Worm (Caenorhabditis elegans): ENCODE data around the gene C49F5.13.

The C49F5.13 gene

DNA sequence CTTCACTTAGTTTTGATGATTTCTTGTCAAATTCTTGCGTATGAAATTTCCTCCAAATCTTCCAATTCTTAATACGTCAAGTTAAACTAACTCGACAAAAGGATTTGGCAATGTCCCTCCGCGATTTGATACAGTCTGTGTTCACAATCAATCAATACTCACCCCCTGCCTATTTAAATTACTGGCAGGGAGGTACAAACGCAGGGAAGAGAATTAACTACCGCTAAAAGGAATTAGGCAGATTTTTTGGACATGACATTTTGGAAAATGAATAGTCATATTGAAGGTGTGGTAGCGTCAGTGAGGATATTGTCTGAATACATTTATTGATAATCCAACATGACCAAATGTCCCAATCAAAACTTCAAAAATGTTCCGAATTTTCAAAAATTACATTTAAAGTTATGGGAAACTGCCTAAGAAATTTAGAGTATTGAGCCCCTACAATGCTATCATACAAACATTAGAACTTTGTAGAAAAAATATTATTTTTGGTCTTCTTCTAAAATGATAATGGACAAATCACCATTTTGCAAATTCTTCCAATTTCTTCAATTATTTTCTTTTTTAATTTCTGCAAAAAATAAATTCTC, 23.8 kb upstream of the C49F5.13 start (continued):
- TF ChIP-seq snpc-1.3 (tag; optimal IDR thresholded peaks at IDR 0.05; ENCODE audit: insufficient read depth), result peak; percentile 24
- peak; percentile 45 for TF ChIP-seq die-1 (tag; optimal IDR thresholded peaks at IDR 0.05)
- peak; percentile 67; the same call in 1 of the 2 replicates for TF ChIP-seq cebp-1 (GFP tag; IDR thresholded peaks at IDR 0.05)
- peak; percentile 97 for TF ChIP-seq cebp-1 (tag; optimal IDR thresholded peaks at IDR 0.05)
- peak; percentile 87 for TF ChIP-seq nhr-27 (tag; optimal IDR thresholded peaks at IDR 0.05)
- peak; percentile 60 for TF ChIP-seq zim-3 (tag; optimal IDR thresholded peaks at IDR 0.05)
- TF ChIP-seq mxl-1 (tag; optimal IDR thresholded peaks at IDR 0.05), result no peak
- TF ChIP-seq T26A5.8 (tag; optimal IDR thresholded peaks at IDR 0.05), result no peak
- TF ChIP-seq lin-26 (GFP tag; IDR thresholded peaks at IDR 0.05), result peak; percentile 79; the same call in 1 of the 2 replicates
- peak; percentile 78; the same call in 1 of the 2 replicates for TF ChIP-seq let-526 (GFP tag; IDR thresholded peaks at IDR 0.05)
- TF ChIP-seq chd-7 (tag; optimal IDR thresholded peaks at IDR 0.05), result peak; percentile 97
- peak; percentile 87 for TF ChIP-seq mcd-1 (GFP tag; IDR thresholded peaks at IDR 0.05)
- peak; percentile 84 for TF ChIP-seq F10E7.11 (tag; optimal IDR thresholded peaks at IDR 0.05)
- peak; percentile 78 for TF ChIP-seq ztf-22 (GFP tag; optimal IDR thresholded peaks at IDR 0.05)
- TF ChIP-seq ztf-26 (tag; optimal IDR thresholded peaks at IDR 0.05), result peak; percentile 99
- peak; percentile 92 for TF ChIP-seq C06A6.2 (GFP tag; conservative IDR thresholded peaks at IDR 0.05)
- TF ChIP-seq nhr-120 (GFP tag; IDR thresholded peaks at IDR 0.05), result peak; percentile 92
- TF ChIP-seq ccch-3 (GFP tag; optimal IDR thresholded peaks at IDR 0.05), result peak; percentile 83
- no peak for TF ChIP-seq egrh-3 (GFP tag; IDR thresholded peaks at IDR 0.05)
- TF ChIP-seq F49E8.2 (tag; optimal IDR thresholded peaks at IDR 0.05; ENCODE audit: insufficient read depth), result no peak
- peak; percentile 18; the same call in 1 of the 2 replicates for TF ChIP-seq ceh-91 (GFP tag; IDR thresholded peaks at IDR 0.05)
- TF ChIP-seq attf-3 (GFP tag; conservative IDR thresholded peaks at IDR 0.05), result no peak
- peak; percentile 90 for TF ChIP-seq F23B12.7 (tag; optimal IDR thresholded peaks at IDR 0.05; ENCODE audit: insufficient read depth)
- TF ChIP-seq F52B5.7 (tag; optimal IDR thresholded peaks at IDR 0.05), result peak; percentile 93
- TF ChIP-seq mes-4 (tag; optimal IDR thresholded peaks at IDR 0.05), result no peak
- peak; percentile 47 for TF ChIP-seq ceh-79 (tag; optimal IDR thresholded peaks at IDR 0.05)
- TF ChIP-seq ceh-40 (GFP tag; IDR thresholded peaks at IDR 0.05), result 0 out of 2 replicates have a peak, but pooled peaks have one; percentile 67
- peak; percentile 85 for TF ChIP-seq nhr-179 (tag; optimal IDR thresholded peaks at IDR 0.05)
- peak; percentile 93 for TF ChIP-seq pbrm-1 (GFP tag; IDR thresholded peaks at IDR 0.05)
- peak; percentile 55 to 93 for TF ChIP-seq let-607 (tag; optimal IDR thresholded peaks at IDR 0.05)
- no peak for TF ChIP-seq tbx-9 (tag; optimal IDR thresholded peaks at IDR 0.05; ENCODE audit: borderline replicate concordance)
- TF ChIP-seq sea-2 (GFP tag; IDR thresholded peaks at IDR 0.05), result 0 out of 2 replicates have a peak, but pooled peaks have one; percentile 49
- peak; percentile 70; the same call in 1 of the 2 replicates for TF ChIP-seq ceh-100 (GFP tag; IDR thresholded peaks at IDR 0.05)
- peak; percentile 87 for TF ChIP-seq nhr-80 (tag; optimal IDR thresholded peaks at IDR 0.05)
- TF ChIP-seq unc-62 (GFP tag; optimal IDR thresholded peaks at IDR 0.05), result peak; percentile 77
- peak; percentile 47 for TF ChIP-seq attf-5 (GFP tag; optimal IDR thresholded peaks at IDR 0.05)
- TF ChIP-seq Y79H2A.3 (GFP tag; conservative IDR thresholded peaks at IDR 0.05), result no peak
- TF ChIP-seq Y67H2A.10 (GFP tag; conservative IDR thresholded peaks at IDR 0.05), result no peak; the same call in 1 of the 2 replicates
- peak; percentile 98 for TF ChIP-seq somi-1 (GFP tag; optimal IDR thresholded peaks at IDR 0.05)
- no peak for TF ChIP-seq zfh-2 (GFP tag; conservative IDR thresholded peaks at IDR 0.05)
- TF ChIP-seq hmg-20 (GFP tag; IDR thresholded peaks at IDR 0.05), result peak; percentile 93
- TF ChIP-seq F37B4.10 (GFP tag; IDR thresholded peaks at IDR 0.05), result 0 out of 2 replicates have a peak, but pooled peaks have one; percentile 94
- peak; percentile 93 for TF ChIP-seq ets-4 (GFP tag; optimal IDR thresholded peaks at IDR 0.05)
- no peak for TF ChIP-seq ztf-25 (GFP tag; IDR thresholded peaks at IDR 0.05)
- TF ChIP-seq ztf-18 (tag; optimal IDR thresholded peaks at IDR 0.05), result peak; percentile 68

Measured in whole organism, young adult.